Fruit fly (Drosophila melanogaster): ENCODE results near the gene Nadsyn.
A peak's percentile ranks its signal among the peaks of the same experiment; 100 is the strongest.

Gene Nadsyn

DNA sequence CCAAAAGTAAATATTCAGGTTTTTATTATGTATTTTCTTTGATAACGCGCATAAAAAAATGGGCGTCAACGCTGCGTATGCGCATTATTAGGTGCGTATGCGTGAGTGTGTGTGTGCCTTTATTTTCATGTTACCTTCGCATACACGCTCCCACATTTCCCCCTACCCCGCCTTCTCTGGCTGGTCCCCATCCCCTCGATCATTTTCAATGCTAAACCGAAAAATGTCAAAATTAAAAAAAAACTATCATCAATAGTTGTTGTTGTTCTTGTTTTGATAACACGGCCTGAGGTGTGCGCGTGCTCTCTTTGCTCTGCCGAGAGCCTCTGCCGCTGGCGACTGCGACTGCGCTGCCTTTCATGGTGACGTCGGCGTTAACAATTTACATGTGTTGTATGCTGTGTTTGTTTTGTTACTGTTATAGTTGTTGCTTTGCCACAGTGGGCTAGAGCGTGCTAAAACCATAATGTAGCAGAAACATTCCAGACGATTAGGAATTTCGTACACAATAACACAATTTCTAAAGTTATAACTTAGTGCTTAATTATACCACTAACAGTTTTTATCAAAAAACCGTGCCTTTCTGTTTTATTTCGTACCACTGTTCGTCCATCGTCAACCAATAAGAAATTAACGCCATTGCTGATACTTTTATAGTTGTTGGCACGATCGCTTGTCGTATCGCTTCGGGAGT, 77.9 kb downstream of the Nadsyn start (continued):
- TF ChIP-seq Lpt (GFP tag; optimal IDR thresholded peaks at IDR 0.05) (peak; percentile 98), CG8119 (GFP tag; IDR thresholded peaks at IDR 0.05) (peak; percentile 99), Sox102F (GFP tag; optimal IDR thresholded peaks at IDR 0.05) (peak; percentile 96), fd59A (GFP tag; optimal IDR thresholded peaks at IDR 0.05) (peak; percentile 95), CG31627 (GFP tag; optimal IDR thresholded peaks at IDR 0.05) (peak; percentile 91), vri (GFP tag; optimal IDR thresholded peaks at IDR 0.05) (peak; percentile 90), pdm3 (GFP tag; optimal IDR thresholded peaks at IDR 0.05) (peak; percentile 99), dsx (GFP tag; optimal IDR thresholded peaks at IDR 0.05; ENCODE audit: poor library complexity, severe bottlenecking) (peak; percentile 96), CG6792 (GFP tag; optimal IDR thresholded peaks at IDR 0.05) (peak; percentile 98), CG4318 (GFP tag; optimal IDR thresholded peaks at IDR 0.05) (peak; percentile 98), CG10669 (GFP tag; optimal IDR thresholded peaks at IDR 0.05) (peak; percentile 98), CG6808 (GFP tag; optimal IDR thresholded peaks at IDR 0.05) (peak; percentile 94), Eip78C (GFP tag) (peak; percentile 100), salr (GFP tag; optimal IDR thresholded peaks at IDR 0.05) (peak; percentile 96 to 97), eg (GFP tag; IDR thresholded peaks at IDR 0.05) (peak; percentile 99), achi (GFP tag; optimal IDR thresholded peaks at IDR 0.05) (peak; percentile 98), CG8632 (GFP tag; optimal IDR thresholded peaks at IDR 0.05) (peak; percentile 98), Eip75B (GFP tag; optimal IDR thresholded peaks at IDR 0.05) (peak; percentile 98), Blimp-1 (GFP tag; optimal IDR thresholded peaks at IDR 0.05) (peak; percentile 64)

DNA sequence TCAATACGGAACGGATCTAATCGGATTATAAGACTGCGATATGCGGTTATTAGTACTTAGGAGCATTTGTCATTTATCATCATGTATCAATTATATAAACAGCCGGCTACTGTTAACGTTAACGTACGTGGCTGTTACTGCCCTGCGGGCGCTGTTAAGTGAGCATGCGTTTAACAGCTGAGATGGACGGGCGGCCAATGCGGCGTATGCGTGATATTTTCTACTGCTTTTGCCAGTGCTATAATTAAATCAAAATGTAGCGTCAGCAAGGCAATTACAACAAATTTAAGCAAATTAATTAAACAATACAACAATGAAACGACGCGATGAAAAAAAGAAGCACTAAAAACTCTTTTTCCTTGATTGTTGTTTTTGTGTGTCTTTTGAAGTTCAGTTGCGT, 80.5 kb downstream of the Nadsyn start:
- no peak for TF ChIP-seq Hr38 (GFP tag; optimal IDR thresholded peaks at IDR 0.05)
- TF ChIP-seq OdsH (GFP tag; optimal IDR thresholded peaks at IDR 0.05), result no peak
- no peak for TF ChIP-seq vri (GFP tag; optimal IDR thresholded peaks at IDR 0.05)
- no peak for TF ChIP-seq Smox (GFP tag; optimal IDR thresholded peaks at IDR 0.05)
- no peak for TF ChIP-seq CG8119 (GFP tag; IDR thresholded peaks at IDR 0.05)
- TF ChIP-seq CG6792 (GFP tag; optimal IDR thresholded peaks at IDR 0.05), result no peak
- TF ChIP-seq fd59A (GFP tag; optimal IDR thresholded peaks at IDR 0.05), result no peak
- no peak for TF ChIP-seq CG10669 (GFP tag; optimal IDR thresholded peaks at IDR 0.05)
- TF ChIP-seq Gug (GFP tag; IDR thresholded peaks at IDR 0.05), result no peak
- TF ChIP-seq CG31627 (GFP tag; optimal IDR thresholded peaks at IDR 0.05), result no peak
- no peak for TF ChIP-seq CG7368 (GFP tag; optimal IDR thresholded peaks at IDR 0.05)
- no peak for TF ChIP-seq CG6276 (GFP tag; optimal IDR thresholded peaks at IDR 0.05)
- TF ChIP-seq CG16779 (tag; optimal IDR thresholded peaks at IDR 0.05), result no peak
- no peak for TF ChIP-seq esn (GFP tag; optimal IDR thresholded peaks at IDR 0.05)
- TF ChIP-seq Eip75B (GFP tag; optimal IDR thresholded peaks at IDR 0.05), result no peak
- TF ChIP-seq fd85E (GFP tag; optimal IDR thresholded peaks at IDR 0.05), result no peak

DNA sequence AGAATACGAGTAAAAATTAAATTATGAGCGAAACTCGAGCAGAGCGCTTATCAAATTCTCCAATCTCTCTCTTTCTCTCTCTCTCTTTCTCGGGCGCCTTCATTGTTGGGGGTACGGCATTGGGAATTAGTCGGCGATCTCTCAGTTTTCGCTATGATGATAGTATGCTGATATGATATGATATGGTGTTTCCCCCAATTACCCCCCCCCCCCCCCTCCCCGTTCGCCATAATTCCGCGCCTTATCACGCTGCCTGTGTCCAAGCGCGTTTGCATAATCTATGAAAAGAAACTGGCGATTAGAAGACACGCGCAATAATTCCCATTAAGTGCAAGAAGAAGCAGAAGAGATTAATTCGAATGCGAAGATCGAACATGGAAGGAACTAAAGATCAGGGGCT, 81.3 kb downstream of the Nadsyn start:
- no peak for TF ChIP-seq Met (GFP tag; optimal IDR thresholded peaks at IDR 0.05)
- TF ChIP-seq esn (GFP tag; optimal IDR thresholded peaks at IDR 0.05), result no peak
- no peak for TF ChIP-seq CG6163 (GFP tag; IDR thresholded peaks at IDR 0.05)
- TF ChIP-seq Sox102F (GFP tag; optimal IDR thresholded peaks at IDR 0.05), result no peak
- TF ChIP-seq CG3032 (tag; optimal IDR thresholded peaks at IDR 0.05), result no peak
- TF ChIP-seq Hr4 (GFP tag; optimal IDR thresholded peaks at IDR 0.05), result no peak
- no peak for TF ChIP-seq CG6276 (GFP tag; optimal IDR thresholded peaks at IDR 0.05)
- no peak for TF ChIP-seq fd85E (GFP tag; optimal IDR thresholded peaks at IDR 0.05)
- TF ChIP-seq CG9139 (GFP tag; optimal IDR thresholded peaks at IDR 0.05), result no peak
- TF ChIP-seq Ets96B (tag; optimal IDR thresholded peaks at IDR 0.05), result no peak

DNA sequence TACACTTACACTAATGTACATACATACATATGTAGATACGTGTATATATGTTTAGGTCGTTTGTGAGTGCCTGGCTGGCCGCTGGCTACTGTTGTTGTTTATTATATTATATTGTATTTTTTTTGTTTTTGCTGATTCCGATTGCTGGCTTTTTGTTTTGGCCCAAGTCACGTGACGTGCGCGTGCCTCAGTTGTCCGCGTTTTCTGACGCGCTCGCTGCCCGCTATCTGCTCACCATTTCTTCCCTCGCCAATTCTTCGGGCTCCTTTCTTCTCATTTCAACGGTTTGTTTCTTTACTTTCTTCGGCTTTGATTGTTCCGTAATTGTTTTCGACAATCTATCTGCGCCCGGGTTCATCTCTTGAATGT, 83.1 kb downstream of the Nadsyn start:
- TF ChIP-seq fd85E (GFP tag; optimal IDR thresholded peaks at IDR 0.05) (no peak), svp (GFP tag) (peak; percentile 58)

Measured in whole organism, prepupa.